Fruit fly (Drosophila melanogaster): ENCODE data around the gene CG32712.

DNA sequence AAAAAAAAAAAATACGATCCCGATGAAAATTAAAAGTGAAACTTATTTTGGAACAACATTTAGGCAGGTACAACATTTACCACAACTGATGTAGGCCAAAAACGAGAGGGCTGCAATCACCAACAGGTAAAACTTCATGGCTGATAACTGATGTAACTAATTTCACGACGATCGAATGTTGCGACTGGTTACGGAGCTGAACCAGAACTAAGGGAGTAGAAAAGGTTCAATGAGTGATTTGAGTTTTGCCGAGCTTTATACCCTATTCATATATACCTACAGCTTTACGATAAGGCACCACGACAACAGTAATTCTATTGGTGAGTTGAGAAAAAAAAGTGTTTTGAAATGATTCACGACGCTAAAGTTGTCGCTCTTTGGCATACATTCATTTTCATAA, 27.1 kb upstream of the CG32712 start, which contains the start of gene CG15347:
- TF ChIP-seq EcR (GFP tag; optimal IDR thresholded peaks at IDR 0.05) (no peak), Ets98B (GFP tag; IDR thresholded peaks at IDR 0.05) (no peak), CG34367 (tag; optimal IDR thresholded peaks at IDR 0.05) (no peak), Pif1B (GFP tag; optimal IDR thresholded peaks at IDR 0.05) (no peak), CG8159 (tag; optimal IDR thresholded peaks at IDR 0.05) (no peak), CG15710 (tag; optimal IDR thresholded peaks at IDR 0.05) (no peak), CG9948 (tag; optimal IDR thresholded peaks at IDR 0.05) (no peak), CG8301 (tag; optimal IDR thresholded peaks at IDR 0.05) (no peak), D1 (tag; optimal IDR thresholded peaks at IDR 0.05) (no peak), gl (tag; optimal IDR thresholded peaks at IDR 0.05) (no peak), CG14655 (GFP tag; optimal IDR thresholded peaks at IDR 0.05) (no peak), CG12605 (GFP tag; IDR thresholded peaks at IDR 0.05) (no peak)

Measured in whole organism, pupa.